Worm (Caenorhabditis elegans): Measurements from ENCODE around the gene Y66D12A.16.

The Y66D12A.16 gene

ce11 chrIII:11554701-11555111 is 31.4 kb downstream of the Y66D12A.16 start (continued):
- no peak for TF ChIP-seq zip-11 (GFP tag; IDR thresholded peaks at IDR 0.05)
- no peak for TF ChIP-seq daf-8 (GFP tag; IDR thresholded peaks at IDR 0.05)
- no peak for TF ChIP-seq nhr-77 (tag; optimal IDR thresholded peaks at IDR 0.05)
- peak; percentile 64 for TF ChIP-seq snpc-1.2 (GFP tag; IDR thresholded peaks at IDR 0.05)
- TF ChIP-seq dmd-9 (GFP tag; IDR thresholded peaks at IDR 0.05) = no peak
- peak; percentile 27; the same call in 1 of the 2 replicates for TF ChIP-seq dmd-6 (GFP tag; IDR thresholded peaks at IDR 0.05)
- TF ChIP-seq nhr-28 (tag; optimal IDR thresholded peaks at IDR 0.05) = no peak
- TF ChIP-seq ZK337.2 (GFP tag; IDR thresholded peaks at IDR 0.05) = peak; percentile 65
- TF ChIP-seq fos-1 (tag; optimal IDR thresholded peaks at IDR 0.05) = no peak
- TF ChIP-seq pqm-1 (tag; optimal IDR thresholded peaks at IDR 0.05) = no peak
- TF ChIP-seq Y48G9A.11 (GFP tag; IDR thresholded peaks at IDR 0.05) = peak; percentile 46; the same call in 1 of the 2 replicates
- TF ChIP-seq mxl-2 (GFP tag; conservative IDR thresholded peaks at IDR 0.05) = no peak
- no peak for TF ChIP-seq attf-4 (tag; optimal IDR thresholded peaks at IDR 0.05)

ce11 chrIII:11556860-11557259 is 33.5 kb downstream of the Y66D12A.16 start:
- TF ChIP-seq aha-1 (tag) (peak; percentile 5), nhr-25 (tag; optimal IDR thresholded peaks at IDR 0.05; ENCODE audit: borderline replicate concordance, insufficient read depth) (peak; percentile 35), set-16 (GFP tag; IDR thresholded peaks at IDR 0.05) (peak; percentile 81), hlh-11 (tag; optimal IDR thresholded peaks at IDR 0.05) (no peak), unc-62 (GFP tag; optimal IDR thresholded peaks at IDR 0.05 in 1 of 2) (peak in 1 of 2 experiments; percentile 99), unc-62 (tag; optimal IDR thresholded peaks at IDR 0.05) (no peak)

ce11 chrIII:11558251-11558650 is 34.9 kb downstream of the Y66D12A.16 start:
- TF ChIP-seq dmd-8 (GFP tag; IDR thresholded peaks at IDR 0.05) (0 out of 2 replicates have a peak, but pooled peaks have one; percentile 24), nhr-25 (tag; optimal IDR thresholded peaks at IDR 0.05; ENCODE audit: borderline replicate concordance, insufficient read depth) (peak; percentile 49), set-16 (GFP tag; IDR thresholded peaks at IDR 0.05) (0 out of 2 replicates have a peak, but pooled peaks have one; percentile 7), lin-29 (GFP tag; IDR thresholded peaks at IDR 0.05) (no peak)

- TF ChIP-seq nhr-25 (tag; optimal IDR thresholded peaks at IDR 0.05; ENCODE audit: borderline replicate concordance, insufficient read depth) (peak; percentile 37), set-16 (GFP tag; IDR thresholded peaks at IDR 0.05) (peak; percentile 59), hmg-1.1 (GFP tag; IDR thresholded peaks at IDR 0.05) (no peak)
These were observed 36.3 kb downstream of the Y66D12A.16 start for ce11 chrIII:11559677-11560076.

- TF ChIP-seq dve-1 (tag; optimal IDR thresholded peaks at IDR 0.05; ENCODE audit: insufficient read depth) (no peak), aha-1 (tag) (peak; percentile 19), hmg-1.1 (GFP tag; IDR thresholded peaks at IDR 0.05) (0 out of 2 replicates have a peak, but pooled peaks have one; percentile 18)
These were observed 37.3 kb downstream of the Y66D12A.16 start, which contains the start of gene ztf-29 for ce11 chrIII:11560504-11561202. ztf-29 (plus strand) TSS chrIII:11561152.

- peak; percentile 86 for TF ChIP-seq set-16 (GFP tag; IDR thresholded peaks at IDR 0.05)
- TF ChIP-seq jun-1 (tag; optimal IDR thresholded peaks at IDR 0.05) = no peak
These were observed 38.2 kb downstream of the Y66D12A.16 start for ce11 chrIII:11561597-11561996.

ce11 chrIII:11563417-11563949 is 40.1 kb downstream of the Y66D12A.16 start, which contains the start of gene Y66D12A.11:
Y66D12A.11 (plus strand) TSS chrIII:11563467.
- no peak for TF ChIP-seq ceh-82 (tag; optimal IDR thresholded peaks at IDR 0.05)
- TF ChIP-seq set-16 (GFP tag; IDR thresholded peaks at IDR 0.05) = peak; percentile 57
- no peak for TF ChIP-seq daf-12 (tag; optimal IDR thresholded peaks at IDR 0.05)
- no peak for TF ChIP-seq mxl-3 (GFP tag; optimal IDR thresholded peaks at IDR 0.05)
- TF ChIP-seq dmd-8 (GFP tag; IDR thresholded peaks at IDR 0.05) = 0 out of 2 replicates have a peak, but pooled peaks have one; percentile 6
- no peak for TF ChIP-seq nhr-25 (tag; optimal IDR thresholded peaks at IDR 0.05; ENCODE audit: borderline replicate concordance, insufficient read depth)
